Worm (Caenorhabditis elegans) whole organism, young adult: ENCODE measurements around the gene srx-93.

Source experiments
- B0019.2 ChIP-seq: fragments of 200-800 bp; sonication (Bioruptor generic); conservative IDR thresholded peaks from 2 replicates; pipeline ENCODE4 v1.3.6; 2022; ENCODE audit warnings: missing genetic modification reagents, missing genetic modification characterization, missing compliant biosample characterization
- B0261.1 ChIP-seq: sonication (generic microtip); optimal IDR thresholded peaks from 2 replicates; lab custom pipeline; 2016; ENCODE audit warnings: mild to moderate bottlenecking, missing genetic modification characterization, moderate library complexity, missing compliant biosample characterization
- B0336.3 ChIP-seq: fragments of 200-800 bp; sonication (Bioruptor generic); IDR thresholded peaks from 2 replicates; pipeline ENCODE4 v1.3.6; 2022; ENCODE audit warnings: missing genetic modification characterization, missing compliant biosample characterization
- C06A6.2 ChIP-seq: fragments of 200-800 bp; sonication (Bioruptor generic); conservative IDR thresholded peaks from 2 replicates; pipeline ENCODE4 v1.3.6; 2022; ENCODE audit warnings: missing genetic modification characterization, missing compliant biosample characterization
- F10E7.11 ChIP-seq: sonication (generic microtip); optimal IDR thresholded peaks from 2 replicates; lab custom pipeline; 2017; ENCODE audit warnings: mild to moderate bottlenecking, missing genetic modification characterization, moderate library complexity, missing compliant biosample characterization
- F52B5.7 ChIP-seq: sonication (generic microtip); optimal IDR thresholded peaks from 2 replicates; lab custom pipeline; 2016; ENCODE audit warnings: mild to moderate bottlenecking, missing genetic modification characterization, missing compliant biosample characterization
- F55B11.4 ChIP-seq: sonication (generic microtip); optimal IDR thresholded peaks from 2 replicates; lab custom pipeline; 2016; ENCODE audit warnings: missing compliant biosample characterization, missing genetic modification characterization, borderline replicate concordance; ENCODE audit not compliant: insufficient read depth
- F57A8.1 ChIP-seq: fragments of 200-800 bp; sonication (Bioruptor generic); optimal IDR thresholded peaks from 2 replicates; lab custom pipeline; 2018; ENCODE audit warnings: mild to moderate bottlenecking, missing genetic modification characterization, moderate library complexity, missing compliant biosample characterization
- T07F8.4 ChIP-seq: sonication (generic microtip); optimal IDR thresholded peaks from 2 replicates; lab custom pipeline; 2016; ENCODE audit warnings: mild to moderate bottlenecking, missing genetic modification characterization, moderate library complexity, missing compliant biosample characterization
- T26A5.8 ChIP-seq: sonication (generic microtip); optimal IDR thresholded peaks from 2 replicates; lab custom pipeline; 2016; ENCODE audit warnings: missing genetic modification characterization, missing compliant biosample characterization
- Y56A3A.18 ChIP-seq: fragments of 200-800 bp; sonication (Bioruptor generic); IDR thresholded peaks from 2 replicates; pipeline ENCODE4 v1.3.6; 2022; ENCODE audit warnings: missing genetic modification reagents, missing genetic modification characterization, missing compliant biosample characterization
- ama-1 ChIP-seq, 3 experiments: fragments of 150-350 bp in 1 of 3; sonication (generic microtip) in 2 of 3; optimal IDR thresholded peaks; 2 replicates each; lab custom pipeline; 2014 to 2018; ENCODE audit warnings: missing biosample characterization in 2 of 3, missing genetic modification characterization in 2 of 3, missing genetic modification reagents in 2 of 3
- atf-7 ChIP-seq: sonication (generic microtip); optimal IDR thresholded peaks from 2 replicates; lab custom pipeline; 2017; ENCODE audit warnings: mild to moderate bottlenecking, missing genetic modification characterization, missing compliant biosample characterization
- athp-1 ChIP-seq: sonication (generic microtip); optimal IDR thresholded peaks from 2 replicates; lab custom pipeline; 2017; ENCODE audit warnings: mild to moderate bottlenecking, missing genetic modification characterization, missing compliant biosample characterization
- attf-5 ChIP-seq: fragments of 200-800 bp; sonication (Bioruptor generic); optimal IDR thresholded peaks from 2 replicates; lab custom pipeline; 2018; ENCODE audit warnings: mild to moderate bottlenecking, missing genetic modification characterization, missing compliant biosample characterization
- cebp-1 ChIP-seq, 2 experiments: fragments of 200-800 bp in 1 of 2; sonication (Bioruptor generic) in 1 of 2; sonication (generic microtip) in 1 of 2; IDR thresholded peaks in 1 of 2; optimal IDR thresholded peaks in 1 of 2; 2 replicates each; pipeline versions ENCODE4 v1.3.6 to Lab custom; 2017 to 2022; ENCODE audit warnings: missing compliant biosample characterization in 2 of 2, missing genetic modification characterization in 2 of 2, mild to moderate bottlenecking in 1 of 2, missing genetic modification reagents in 1 of 2, moderate library complexity in 1 of 2
- ceh-40 ChIP-seq: fragments of 200-800 bp; sonication (Bioruptor generic); IDR thresholded peaks from 2 replicates; pipeline ENCODE4 v1.3.6; 2022; ENCODE audit warnings: missing genetic modification characterization, missing compliant biosample characterization
- ceh-79 ChIP-seq: sonication (generic microtip); optimal IDR thresholded peaks from 2 replicates; lab custom pipeline; 2017; ENCODE audit warnings: mild to moderate bottlenecking, missing genetic modification characterization, missing compliant biosample characterization
- ceh-91 ChIP-seq: fragments of 200-800 bp; sonication (Bioruptor generic); IDR thresholded peaks from 2 replicates; pipeline ENCODE4 v1.3.6; 2022; ENCODE audit warnings: missing genetic modification reagents, missing genetic modification characterization, missing compliant biosample characterization
- dox-1 ChIP-seq: fragments of 200-800 bp; sonication (Bioruptor generic); IDR thresholded peaks from 2 replicates; pipeline ENCODE4 v1.3.6; 2022; ENCODE audit warnings: missing genetic modification reagents, missing genetic modification characterization, missing compliant biosample characterization
- dpff-1 ChIP-seq: sonication (generic microtip); optimal IDR thresholded peaks from 2 replicates; lab custom pipeline; 2017; ENCODE audit warnings: mild to moderate bottlenecking, missing genetic modification characterization, missing compliant biosample characterization
- dpl-1 ChIP-seq: fragments of 150-350 bp; optimal IDR thresholded peaks from 2 replicates; lab custom pipeline; 2014; ENCODE audit warnings: missing biosample characterization, missing genetic modification reagents, missing genetic modification characterization
- hmg-1.2 ChIP-seq: fragments of 200-800 bp; sonication (Bioruptor generic); IDR thresholded peaks from 2 replicates; pipeline ENCODE4 v1.3.6; 2022; ENCODE audit warnings: missing genetic modification reagents, missing genetic modification characterization, missing compliant biosample characterization
- hsf-1 ChIP-seq: fragments of 200-800 bp; sonication (Bioruptor generic); IDR thresholded peaks from 2 replicates; pipeline ENCODE4 v1.3.6; 2022; ENCODE audit warnings: missing genetic modification reagents, missing genetic modification characterization, missing compliant biosample characterization
- lin-26 ChIP-seq: fragments of 200-800 bp; sonication (Bioruptor generic); IDR thresholded peaks from 2 replicates; pipeline ENCODE4 v1.3.6; 2022; ENCODE audit warnings: missing genetic modification reagents, missing genetic modification characterization, missing compliant biosample characterization
- lin-35 ChIP-seq, 3 experiments: fragments of 150-350 bp in 2 of 3; sonication (generic microtip) in 1 of 3; optimal IDR thresholded peaks; 2 replicates each; lab custom pipeline; 2014 to 2018; ENCODE audit warnings: missing biosample characterization in 3 of 3, missing genetic modification characterization in 3 of 3, missing genetic modification reagents in 3 of 3
- lin-54 ChIP-seq: fragments of 200-800 bp; sonication (Bioruptor generic); optimal IDR thresholded peaks from 2 replicates; lab custom pipeline; 2018; ENCODE audit warnings: mild to moderate bottlenecking, missing genetic modification characterization, missing compliant biosample characterization
- madf-3 ChIP-seq: fragments of 200-800 bp; sonication (Bioruptor generic); IDR thresholded peaks from 2 replicates; pipeline ENCODE4 v1.3.6; 2022; ENCODE audit warnings: missing genetic modification reagents, missing genetic modification characterization, missing compliant biosample characterization
- madf-8 ChIP-seq: fragments of 200-800 bp; sonication (Bioruptor generic); conservative IDR thresholded peaks from 2 replicates; pipeline ENCODE4 v1.3.6; 2022; ENCODE audit warnings: missing genetic modification reagents, missing genetic modification characterization, missing compliant biosample characterization
- mcd-1 ChIP-seq: fragments of 200-800 bp; sonication (Bioruptor generic); IDR thresholded peaks from 2 replicates; pipeline ENCODE4 v1.3.6; 2022; ENCODE audit warnings: missing genetic modification reagents, missing genetic modification characterization, missing compliant biosample characterization
- mel-28 ChIP-seq: sonication (generic microtip); optimal IDR thresholded peaks from 2 replicates; lab custom pipeline; 2016; ENCODE audit warnings: borderline replicate concordance, mild to moderate bottlenecking, missing genetic modification characterization, missing compliant biosample characterization
- nfyb-1 ChIP-seq: fragments of 200-800 bp; sonication (Bioruptor generic); IDR thresholded peaks from 2 replicates; pipeline ENCODE4 v1.3.6; 2022; ENCODE audit warnings: missing genetic modification reagents, missing genetic modification characterization, missing compliant biosample characterization
- nhr-80 ChIP-seq: sonication (generic microtip); optimal IDR thresholded peaks from 2 replicates; lab custom pipeline; 2016; ENCODE audit warnings: missing genetic modification characterization, missing compliant biosample characterization
- nhr-90 ChIP-seq: sonication (generic microtip); optimal IDR thresholded peaks from 2 replicates; lab custom pipeline; 2016; ENCODE audit warnings: missing genotype, mild to moderate bottlenecking, missing genetic modification characterization, missing compliant biosample characterization
- pbrm-1 ChIP-seq: fragments of 200-800 bp; sonication (Bioruptor generic); IDR thresholded peaks from 2 replicates; pipeline ENCODE4 v1.3.6; 2022; ENCODE audit warnings: missing genetic modification reagents, missing genetic modification characterization, missing compliant biosample characterization
- rcor-1 ChIP-seq: fragments of 200-800 bp; sonication (Bioruptor generic); IDR thresholded peaks from 2 replicates; pipeline ENCODE4 v1.3.6; 2022; ENCODE audit warnings: missing genetic modification reagents, missing genetic modification characterization, missing compliant biosample characterization
- rpc-1 ChIP-seq, 2 experiments: fragments of 150-350 bp in 1 of 2; sonication (generic microtip) in 1 of 2; optimal IDR thresholded peaks; 2 replicates each; lab custom pipeline; 2014 to 2018; ENCODE audit warnings: missing biosample characterization in 1 of 2, missing genetic modification characterization in 1 of 2, missing genetic modification reagents in 1 of 2, missing genotype in 1 of 2
- snpc-3.4 ChIP-seq: sonication (generic microtip); optimal IDR thresholded peaks from 2 replicates; lab custom pipeline; 2017; ENCODE audit warnings: missing genetic modification characterization, mild to moderate bottlenecking, missing compliant biosample characterization, antibody characterized with exemption, moderate library complexity, missing genotype, missing genetic modification reagents
- snpc-4 ChIP-seq, 5 experiments: fragments of 150-350 bp in 1 of 5; sonication (generic microtip) in 4 of 5; optimal IDR thresholded peaks; 2 replicates each; lab custom pipeline; 2014 to 2018; ENCODE audit warnings: missing genetic modification characterization in 5 of 5, missing biosample characterization in 3 of 5, antibody characterized with exemption in 2 of 5, mild to moderate bottlenecking in 2 of 5, missing compliant biosample characterization in 2 of 5, missing genotype in 2 of 5, moderate library complexity in 2 of 5, missing genetic modification reagents in 1 of 5
- somi-1 ChIP-seq: fragments of 200-800 bp; sonication (Bioruptor generic); optimal IDR thresholded peaks from 2 replicates; lab custom pipeline; 2018; ENCODE audit warnings: mild to moderate bottlenecking, missing genetic modification characterization, missing compliant biosample characterization
- unc-130 ChIP-seq: sonication (generic microtip); optimal IDR thresholded peaks from 2 replicates; lab custom pipeline; 2016; ENCODE audit warnings: missing genetic modification reagents, missing genetic modification characterization, missing compliant biosample characterization
- zfh-2 ChIP-seq: fragments of 200-800 bp; sonication (Bioruptor generic); conservative IDR thresholded peaks from 2 replicates; pipeline ENCODE4 v1.3.6; 2022; ENCODE audit warnings: missing genetic modification reagents, missing genetic modification characterization, missing compliant biosample characterization

Gene srx-93

DNA sequence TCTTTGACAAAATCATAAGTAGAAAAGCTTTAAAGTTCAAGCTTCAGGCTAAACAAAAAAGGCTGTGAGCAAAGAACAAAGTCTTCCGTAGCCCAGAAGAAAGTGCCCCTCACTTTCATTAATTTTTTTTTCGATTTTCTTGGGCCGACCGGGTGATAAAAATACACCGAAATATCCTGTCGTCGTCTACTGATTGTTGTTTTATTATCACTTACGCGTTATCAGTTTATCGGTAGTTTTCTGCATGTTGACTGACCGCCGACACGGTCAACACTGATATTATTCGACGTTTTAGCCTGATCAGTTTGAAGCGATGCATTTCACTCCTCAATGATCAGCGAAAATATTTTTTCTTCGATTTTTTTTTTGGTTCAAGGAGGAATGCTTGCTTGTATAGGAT lies 40.1 kb downstream of the srx-93 start:
- peak; percentile 23; the same call in 1 of the 2 replicates for TF ChIP-seq Y56A3A.18
- 0 out of 2 replicates have a peak, but pooled peaks have one; percentile 9 for TF ChIP-seq madf-3 (GFP tag; lab: Robert Waterston, UW)
- TF ChIP-seq T07F8.4 (tag; lab: Kevin White, UChicago): no peak
- TF ChIP-seq, all 124 proteins: peak for 2

DNA sequence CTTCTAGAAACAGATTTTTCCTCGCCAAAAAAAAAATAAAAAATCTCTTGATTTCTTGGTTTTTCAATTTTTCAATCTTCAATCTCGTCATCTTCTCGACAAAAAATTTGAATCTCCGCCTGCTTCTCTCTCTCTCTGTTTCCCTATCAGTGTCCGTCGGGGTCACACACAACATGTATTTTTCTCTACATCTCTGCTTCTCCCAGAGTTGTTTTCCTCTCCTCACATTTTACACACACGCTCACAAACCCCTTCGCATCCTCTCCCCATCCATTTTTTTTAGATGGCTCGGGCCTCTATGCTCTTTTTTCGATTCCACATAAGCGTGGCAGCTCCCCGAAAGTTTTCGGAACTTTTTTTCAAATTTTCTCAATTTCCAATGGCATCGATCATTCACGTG lies 40.7 kb downstream of the srx-93 start:
- TF ChIP-seq hmg-1.2 (peak; percentile 51), snpc-4 (GFP tag; optimal IDR thresholded peaks at IDR 0.05; lab: Kevin White, UChicago) (no peak), snpc-4 (tag; optimal IDR thresholded peaks at IDR 0.05; lab: Kevin White, UChicago) (peak in 1 of 4 experiments; percentile 5), cebp-1 (GFP tag; IDR thresholded peaks at IDR 0.05; lab: Robert Waterston, UW) (no peak), cebp-1 (tag; optimal IDR thresholded peaks at IDR 0.05; lab: Kevin White, UChicago) (peak; percentile 45), mcd-1 (GFP tag; lab: Robert Waterston, UW) (no peak; the same call in 1 of the 2 replicates), rcor-1 (peak; percentile 24; the same call in 1 of the 2 replicates), dox-1 (GFP tag; lab: Robert Waterston, UW) (no peak), atf-7 (peak; percentile 12), lin-54 (GFP tag; lab: Kevin White, UChicago) (peak; percentile 11), snpc-3.4 (no peak), T26A5.8 (no peak), ama-1 (optimal IDR thresholded peaks at IDR 0.05; lab: Kevin White, UChicago) (peak; percentile 49), ama-1 (GFP tag; optimal IDR thresholded peaks at IDR 0.05; lab: Kevin White, UChicago) (no peak), somi-1 (peak; percentile 31), attf-5 (GFP tag; lab: Kevin White, UChicago) (peak; percentile 70), mel-28 (no peak), nhr-80 (tag; lab: Kevin White, UChicago) (peak; percentile 58)

DNA sequence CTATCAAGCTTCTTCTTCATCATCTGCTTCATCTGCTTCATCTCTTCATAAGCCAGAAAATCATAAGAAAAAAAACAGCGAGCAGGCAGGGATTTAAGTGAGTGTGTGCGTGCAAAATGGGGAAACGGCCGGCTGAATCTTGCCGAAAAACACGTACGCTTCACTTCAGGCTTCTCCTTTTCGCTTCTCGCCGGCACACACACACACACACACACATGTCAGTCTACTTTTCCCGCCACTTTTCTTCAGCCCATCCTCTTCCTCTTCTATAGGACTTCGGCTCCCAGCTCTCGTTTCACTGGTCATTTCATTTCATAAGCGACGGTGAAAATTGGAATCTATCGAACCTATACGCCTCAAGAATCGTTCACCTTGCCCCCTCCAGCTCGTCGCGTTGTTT lies 41.3 kb downstream of the srx-93 start:
- TF ChIP-seq zfh-2 (GFP tag; lab: Robert Waterston, UW): peak; percentile 50; the same call in 1 of the 2 replicates
- no peak for TF ChIP-seq B0336.3 (GFP tag; lab: Robert Waterston, UW)
- 0 out of 2 replicates have a peak, but pooled peaks have one; percentile 12 for TF ChIP-seq lin-26 (GFP tag; lab: Robert Waterston, UW)
- no peak for TF ChIP-seq F10E7.11 (tag; lab: Kevin White, UChicago)
- no peak for TF ChIP-seq F55B11.4
- TF ChIP-seq nfyb-1 (GFP tag; lab: Robert Waterston, UW): no peak

DNA sequence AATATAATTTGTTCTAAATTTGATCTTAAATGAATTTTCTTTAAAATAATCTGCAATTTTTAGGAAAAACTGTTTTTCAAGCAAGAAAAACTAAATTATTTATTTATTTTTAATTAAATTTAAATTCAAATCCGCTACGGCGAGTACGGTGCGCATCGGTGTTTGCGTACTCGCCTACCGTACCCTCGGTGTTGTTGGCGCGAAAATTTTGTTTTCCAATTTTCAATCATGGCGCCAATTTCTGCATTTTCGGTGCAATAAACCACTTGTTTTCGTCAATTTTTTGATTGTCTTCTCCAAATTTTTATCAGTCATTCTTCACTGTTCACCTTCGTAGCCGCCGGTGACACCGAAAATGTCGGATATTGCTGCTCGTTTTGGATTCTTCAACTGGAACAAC lies 41.7 kb downstream of the srx-93 start, which contains the start of gene pygl-1:
Gene pygl-1, plus strand, starts transcription at position 211 of the 400 bp plus-strand sequence.
- TF ChIP-seq somi-1 (no peak), lin-35 (GFP tag; optimal IDR thresholded peaks at IDR 0.05; lab: Kevin White, UChicago) (peak in 2 of 3 experiments; percentile 35 to 90), madf-3 (GFP tag; lab: Robert Waterston, UW) (peak; percentile 90), athp-1 (tag; lab: Kevin White, UChicago) (peak; percentile 48), dox-1 (GFP tag; lab: Robert Waterston, UW) (peak; percentile 87), C06A6.2 (GFP tag; lab: Robert Waterston, UW) (no peak), hsf-1 (GFP tag; lab: Robert Waterston, UW) (peak; percentile 83), F52B5.7 (tag; lab: Kevin White, UChicago) (no peak), dpff-1 (tag; lab: Kevin White, UChicago) (no peak), madf-8 (GFP tag; lab: Robert Waterston, UW) (peak; percentile 97), nfyb-1 (GFP tag; lab: Robert Waterston, UW) (no peak), ceh-40 (no peak), nhr-90 (tag; lab: Kevin White, UChicago) (no peak), Y56A3A.18 (no peak), B0019.2 (GFP tag; lab: Robert Waterston, UW) (peak; percentile 96), snpc-3.4 (peak; percentile 89), dpl-1 (GFP tag; lab: Kevin White, UChicago) (peak; percentile 94), lin-26 (GFP tag; lab: Robert Waterston, UW) (no peak), rpc-1 (optimal IDR thresholded peaks at IDR 0.05; lab: Kevin White, UChicago) (no peak), rpc-1 (tag; optimal IDR thresholded peaks at IDR 0.05; lab: Kevin White, UChicago) (no peak), B0261.1 (tag; lab: Kevin White, UChicago) (no peak), pbrm-1 (GFP tag; lab: Robert Waterston, UW) (peak; percentile 74; the same call in 1 of the 2 replicates), F57A8.1 (GFP tag; lab: Kevin White, UChicago) (no peak), unc-130 (peak; percentile 95), ceh-79 (no peak), ceh-91 (GFP tag; lab: Robert Waterston, UW) (peak; percentile 99)
